Worm (Caenorhabditis elegans) whole organism, L4 larva: ENCODE data around the gene rhi-1.
A peak's percentile ranks its signal among the peaks of the same experiment; 100 is the strongest.

Experiments
- D1046.2 ChIP-seq: fragments of 200-800 bp; sonication (Bioruptor generic); IDR thresholded peaks from 2 replicates; pipeline ENCODE4 v1.3.6; 2022; ENCODE audit warnings: missing genetic modification characterization, missing compliant biosample characterization
- F10B5.3 ChIP-seq: sonication (generic microtip); optimal IDR thresholded peaks from 2 replicates; lab custom pipeline; 2016; ENCODE audit warnings: mild to moderate bottlenecking, missing genetic modification characterization, missing compliant biosample characterization
- F49E8.2 ChIP-seq: sonication (generic microtip); optimal IDR thresholded peaks from 2 replicates; lab custom pipeline; 2016; ENCODE audit warnings: missing compliant biosample characterization, mild to moderate bottlenecking, missing genetic modification characterization, borderline replicate concordance
- R02D3.7 ChIP-seq: fragments of 150-350 bp; sonication (generic microtip); optimal IDR thresholded peaks from 3 replicates; lab custom pipeline; 2014; ENCODE audit warnings: missing biosample characterization, missing genetic modification characterization
- Y105C5A.15 ChIP-seq: fragments of 200-800 bp; sonication (Bioruptor generic); IDR thresholded peaks from 2 replicates; pipeline ENCODE4 v1.3.6; 2022; ENCODE audit warnings: missing genetic modification characterization, missing compliant biosample characterization
- Y48G9A.11 ChIP-seq: fragments of 200-800 bp; sonication (Bioruptor generic); IDR thresholded peaks from 2 replicates; pipeline ENCODE4 v1.3.6; 2022; ENCODE audit warnings: missing genetic modification reagents, missing genetic modification characterization, missing compliant biosample characterization
- ZK337.2 ChIP-seq: fragments of 200-800 bp; sonication (Bioruptor generic); IDR thresholded peaks from 2 replicates; pipeline ENCODE4 v1.3.6; 2022; ENCODE audit warnings: missing genetic modification reagents, missing genetic modification characterization, missing compliant biosample characterization
- aly-2 ChIP-seq: sonication (generic microtip); optimal IDR thresholded peaks from 2 replicates; lab custom pipeline; 2018; ENCODE audit warnings: missing biosample characterization, missing genetic modification characterization
- arid-1 ChIP-seq: fragments of 200-800 bp; sonication (Bioruptor generic); conservative IDR thresholded peaks from 2 replicates; pipeline ENCODE4 v1.3.6; 2022; ENCODE audit warnings: missing genetic modification reagents, missing genetic modification characterization, missing compliant biosample characterization
- attf-4 ChIP-seq: sonication (generic microtip); optimal IDR thresholded peaks from 3 replicates; lab custom pipeline; 2017; ENCODE audit warnings: missing biosample characterization, missing genetic modification characterization
- ceh-20 ChIP-seq: fragments of 200-800 bp; sonication (Bioruptor generic); IDR thresholded peaks from 2 replicates; pipeline ENCODE4 v1.3.6; 2022; ENCODE audit warnings: missing genetic modification reagents, missing genetic modification characterization, missing compliant biosample characterization
- ceh-28 ChIP-seq: fragments of 150-350 bp; optimal IDR thresholded peaks from 2 replicates; lab custom pipeline; 2014; ENCODE audit warnings: missing biosample characterization, missing genetic modification reagents, missing genetic modification characterization
- ceh-32 ChIP-seq: sonication (generic microtip); optimal IDR thresholded peaks from 2 replicates; lab custom pipeline; 2016; ENCODE audit warnings: mild to moderate bottlenecking, missing genetic modification characterization, missing compliant biosample characterization; ENCODE audit not compliant: poor library complexity
- ceh-62 ChIP-seq: sonication (generic microtip); optimal IDR thresholded peaks from 2 replicates; lab custom pipeline; 2017; ENCODE audit warnings: missing biosample characterization, missing genetic modification characterization
- ceh-82 ChIP-seq: sonication (generic microtip); optimal IDR thresholded peaks from 2 replicates; lab custom pipeline; 2017; ENCODE audit warnings: missing biosample characterization, missing genetic modification characterization
- daf-12 ChIP-seq: fragments of 150-350 bp; optimal IDR thresholded peaks from 2 replicates; lab custom pipeline; 2014; ENCODE audit warnings: missing biosample characterization, missing genetic modification reagents, missing genetic modification characterization
- duxl-1 ChIP-seq: sonication (generic microtip); optimal IDR thresholded peaks from 2 replicates; lab custom pipeline; 2016; ENCODE audit warnings: mild to moderate bottlenecking, missing genetic modification characterization, moderate library complexity, missing compliant biosample characterization; ENCODE audit not compliant: poor library complexity
- egl-27 ChIP-seq: sonication (generic microtip); optimal IDR thresholded peaks from 3 replicates; lab custom pipeline; 2017; ENCODE audit warnings: missing biosample characterization, missing genetic modification reagents, missing genetic modification characterization
- egl-43 ChIP-seq: fragments of 200-800 bp; sonication (Bioruptor generic); IDR thresholded peaks from 2 replicates; pipeline ENCODE4 v1.3.6; 2022; ENCODE audit warnings: missing genetic modification reagents, missing genetic modification characterization, missing compliant biosample characterization
- fkh-10 ChIP-seq: fragments of 150-350 bp; optimal IDR thresholded peaks from 2 replicates; lab custom pipeline; 2014; ENCODE audit warnings: missing biosample characterization, missing genetic modification reagents, missing genetic modification characterization
- hmg-1.1 ChIP-seq: fragments of 200-800 bp; sonication (Bioruptor generic); IDR thresholded peaks from 2 replicates; pipeline ENCODE4 v1.3.6; 2022; ENCODE audit warnings: missing genetic modification reagents, missing genetic modification characterization, missing compliant biosample characterization
- jun-1 ChIP-seq: fragments of 150-350 bp; optimal IDR thresholded peaks from 2 replicates; lab custom pipeline; 2014; ENCODE audit warnings: missing biosample characterization, missing genetic modification reagents, missing genetic modification characterization
- lin-1 ChIP-seq: fragments of 200-800 bp; sonication (Bioruptor generic); IDR thresholded peaks from 2 replicates; pipeline ENCODE4 v1.3.6; 2022; ENCODE audit warnings: missing genetic modification reagents, missing genetic modification characterization, missing compliant biosample characterization
- lin-15B ChIP-seq: fragments of 150-350 bp; sonication (generic microtip); optimal IDR thresholded peaks from 3 replicates; lab custom pipeline; 2014; ENCODE audit warnings: missing biosample characterization, missing genetic modification characterization
- lin-29 ChIP-seq: fragments of 200-800 bp; sonication (Bioruptor generic); IDR thresholded peaks from 2 replicates; pipeline ENCODE4 v1.3.6; 2022; ENCODE audit warnings: missing genetic modification reagents, missing genetic modification characterization, missing compliant biosample characterization
- lsy-2 ChIP-seq, 2 experiments: fragments of 150-350 bp in 1 of 2; sonication (generic microtip) in 1 of 2; optimal IDR thresholded peaks; 2 replicates each; lab custom pipeline; 2014 to 2017; ENCODE audit warnings: missing biosample characterization in 2 of 2, missing genetic modification characterization in 2 of 2
- madf-5 ChIP-seq, 2 experiments: fragments of 200-800 bp; sonication (Bioruptor generic); IDR thresholded peaks; 2 replicates each; pipeline ENCODE4 v1.3.6; 2022; ENCODE audit warnings: missing compliant biosample characterization in 2 of 2, missing genetic modification characterization in 2 of 2
- madf-9 ChIP-seq: fragments of 200-800 bp; sonication (Bioruptor generic); conservative IDR thresholded peaks from 2 replicates; pipeline ENCODE4 v1.3.6; 2022; ENCODE audit warnings: missing genetic modification reagents, missing genetic modification characterization, missing compliant biosample characterization
- mdl-1 ChIP-seq, 2 experiments: fragments of 150-350 bp in 1 of 2; sonication (generic microtip) in 1 of 2; optimal IDR thresholded peaks; 2 replicates each; lab custom pipeline; 2014 to 2017; ENCODE audit warnings: missing biosample characterization in 2 of 2, missing genetic modification characterization in 2 of 2
- mes-2 ChIP-seq: sonication (generic microtip); optimal IDR thresholded peaks from 2 replicates; lab custom pipeline; 2016; ENCODE audit warnings: missing genotype, mild to moderate bottlenecking, missing genetic modification characterization, missing compliant biosample characterization; ENCODE audit not compliant: poor library complexity, severe bottlenecking
- nhr-11 ChIP-seq: fragments of 150-350 bp; optimal IDR thresholded peaks from 2 replicates; lab custom pipeline; 2014; ENCODE audit warnings: missing biosample characterization, missing genetic modification characterization
- nhr-111 ChIP-seq: fragments of 200-800 bp; sonication (Bioruptor generic); optimal IDR thresholded peaks from 2 replicates; lab custom pipeline; 2018; ENCODE audit warnings: mild to moderate bottlenecking, missing genetic modification characterization, missing compliant biosample characterization
- nhr-237 ChIP-seq: sonication (generic microtip); optimal IDR thresholded peaks from 2 replicates; lab custom pipeline; 2017; ENCODE audit warnings: missing biosample characterization, missing genetic modification characterization
- nhr-25 ChIP-seq: sonication (generic microtip); optimal IDR thresholded peaks from 2 replicates; lab custom pipeline; 2017; ENCODE audit warnings: missing genetic modification characterization, mild to moderate bottlenecking, missing compliant biosample characterization, antibody characterized with exemption, moderate library complexity, borderline replicate concordance; ENCODE audit not compliant: insufficient read depth
- nhr-41 ChIP-seq: fragments of 200-800 bp; sonication (Bioruptor generic); IDR thresholded peaks from 2 replicates; pipeline ENCODE4 v1.3.6; 2022; ENCODE audit warnings: missing genetic modification reagents, missing genetic modification characterization, missing compliant biosample characterization
- nhr-42 ChIP-seq: fragments of 200-800 bp; sonication (Bioruptor generic); IDR thresholded peaks from 2 replicates; pipeline ENCODE4 v1.3.6; 2022; ENCODE audit warnings: missing genetic modification characterization, missing compliant biosample characterization
- nhr-48 ChIP-seq: sonication (generic microtip); optimal IDR thresholded peaks from 2 replicates; lab custom pipeline; 2016; ENCODE audit warnings: mild to moderate bottlenecking, missing genetic modification characterization, missing compliant biosample characterization
- nhr-6 ChIP-seq: fragments of 150-350 bp; optimal IDR thresholded peaks from 2 replicates; lab custom pipeline; 2014; ENCODE audit warnings: missing biosample characterization, missing genetic modification characterization
- php-3 ChIP-seq: fragments of 200-800 bp; sonication (Bioruptor generic); IDR thresholded peaks from 2 replicates; pipeline ENCODE4 v1.3.6; 2022; ENCODE audit warnings: missing genetic modification reagents, missing genetic modification characterization, missing compliant biosample characterization
- pqm-1 ChIP-seq: sonication (generic microtip); optimal IDR thresholded peaks from 2 replicates; lab custom pipeline; 2017; ENCODE audit warnings: missing biosample characterization, missing genetic modification characterization
- rbr-2 ChIP-seq: sonication (generic microtip); optimal IDR thresholded peaks from 2 replicates; lab custom pipeline; 2016; ENCODE audit warnings: missing genotype, missing genetic modification characterization, missing compliant biosample characterization
- saeg-2 ChIP-seq: fragments of 200-800 bp; sonication (Bioruptor generic); IDR thresholded peaks from 2 replicates; pipeline ENCODE4 v1.3.6; 2022; ENCODE audit warnings: missing genetic modification reagents, missing genetic modification characterization, missing compliant biosample characterization
- sdz-12 ChIP-seq: fragments of 200-800 bp; sonication (Bioruptor generic); optimal IDR thresholded peaks from 2 replicates; lab custom pipeline; 2018; ENCODE audit warnings: mild to moderate bottlenecking, missing genetic modification characterization, missing compliant biosample characterization
- snpc-1.2 ChIP-seq: fragments of 200-800 bp; sonication (Bioruptor generic); IDR thresholded peaks from 2 replicates; pipeline ENCODE4 v1.3.6; 2022; ENCODE audit warnings: missing genetic modification reagents, missing genetic modification characterization, missing compliant biosample characterization
- spr-1 ChIP-seq: sonication (generic microtip); optimal IDR thresholded peaks from 2 replicates; lab custom pipeline; 2016; ENCODE audit warnings: mild to moderate bottlenecking, missing genetic modification characterization, missing compliant biosample characterization
- tag-97 ChIP-seq: fragments of 200-800 bp; sonication (Bioruptor generic); IDR thresholded peaks from 2 replicates; pipeline ENCODE4 v1.3.6; 2022; ENCODE audit warnings: missing genetic modification characterization, missing compliant biosample characterization
- tra-1 ChIP-seq: fragments of 200-800 bp; sonication (Bioruptor generic); IDR thresholded peaks from 2 replicates; pipeline ENCODE4 v1.3.6; 2022; ENCODE audit warnings: missing genetic modification reagents, missing genetic modification characterization, missing compliant biosample characterization
- unc-62 ChIP-seq, 3 experiments: fragments of 150-350 bp in 1 of 3; sonication (generic microtip); optimal IDR thresholded peaks in 2 of 3; peaks in 1 of 3; 1 replicate in 1 of 3; 2 replicates in 2 of 3; lab custom pipeline; 2014 to 2017; ENCODE audit warnings: missing biosample characterization in 3 of 3, missing genetic modification characterization in 3 of 3, missing genetic modification reagents in 3 of 3, missing genotype in 1 of 3
- zag-1 ChIP-seq: fragments of 150-350 bp; optimal IDR thresholded peaks from 2 replicates; lab custom pipeline; 2014; ENCODE audit warnings: missing biosample characterization, missing genetic modification characterization
- ztf-11 ChIP-seq: fragments of 150-350 bp; optimal IDR thresholded peaks from 2 replicates; lab custom pipeline; 2014; ENCODE audit warnings: missing biosample characterization, missing genetic modification characterization

Gene rhi-1

DNA sequence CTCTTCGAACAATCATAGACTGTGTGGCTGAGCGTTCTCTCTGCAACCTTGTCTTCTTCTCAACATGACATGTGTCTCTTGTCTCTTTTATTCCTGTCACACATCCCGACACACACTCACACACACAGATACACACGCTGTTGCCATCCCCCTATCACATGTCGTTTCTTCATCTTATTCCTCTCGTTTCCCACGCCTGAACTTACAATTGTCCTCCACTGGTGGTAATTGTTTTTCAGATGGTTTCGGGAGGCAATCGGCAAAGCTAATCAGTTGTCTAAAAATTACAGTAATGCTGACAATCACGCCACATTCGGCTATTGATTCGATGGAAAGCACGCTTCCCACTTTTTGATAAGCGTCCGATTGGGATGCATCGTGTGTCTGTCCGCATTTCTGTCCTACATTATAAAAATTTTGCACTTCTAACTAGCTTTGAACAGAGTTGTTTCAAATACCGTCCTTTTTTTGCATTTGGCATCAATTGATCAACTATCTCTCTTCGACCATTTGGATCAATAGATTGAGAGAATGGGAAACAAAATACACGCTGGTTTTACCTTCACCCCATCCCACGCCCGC lies 23.9 kb downstream of the rhi-1 start, which contains the start of gene nhr-35:
Gene nhr-35, plus strand, starts transcription at position 532 of the 582 bp plus-strand sequence.
- TF ChIP-seq nhr-41 (GFP tag; lab: Robert Waterston, UW) (0 out of 2 replicates have a peak, but pooled peaks have one; percentile 37), madf-9 (no peak), mdl-1 (tag; optimal IDR thresholded peaks at IDR 0.05; lab: Kevin White, UChicago) (peak; percentile 42 to 90), ztf-11 (tag; lab: Kevin White, UChicago) (no peak), nhr-11 (tag; lab: Kevin White, UChicago) (peak; percentile 70), mes-2 (tag; lab: Kevin White, UChicago) (peak; percentile 38), nhr-6 (tag; lab: Kevin White, UChicago) (no peak), F10B5.3 (tag; lab: Kevin White, UChicago) (no peak), ceh-82 (tag; lab: Kevin White, UChicago) (no peak), arid-1 (0 out of 2 replicates have a peak, but pooled peaks have one; percentile 15), nhr-48 (tag; lab: Kevin White, UChicago) (peak; percentile 93), aly-2 (tag; lab: Kevin White, UChicago) (no peak), madf-5 (GFP tag; IDR thresholded peaks at IDR 0.05; lab: Robert Waterston, UW) (no peak), R02D3.7 (tag; lab: Kevin White, UChicago) (no peak), php-3 (peak; percentile 84), rbr-2 (tag; lab: Kevin White, UChicago) (peak; percentile 19), nhr-237 (tag; lab: Kevin White, UChicago) (no peak), Y105C5A.15 (no peak), sdz-12 (GFP tag; lab: Kevin White, UChicago) (no peak), snpc-1.2 (GFP tag; lab: Robert Waterston, UW) (no peak), egl-27 (tag; lab: Kevin White, UChicago) (no peak), egl-43 (GFP tag; lab: Robert Waterston, UW) (0 out of 2 replicates have a peak, but pooled peaks have one; percentile 18), ceh-28 (tag; lab: Kevin White, UChicago) (no peak), lsy-2 (tag; optimal IDR thresholded peaks at IDR 0.05; lab: Kevin White, UChicago) (peak; percentile 22 to 70), Y48G9A.11 (GFP tag; lab: Robert Waterston, UW) (no peak), nhr-25 (tag; lab: Kevin White, UChicago) (no peak), ceh-32 (tag; lab: Kevin White, UChicago) (no peak), ceh-20 (GFP tag; lab: Robert Waterston, UW) (peak; percentile 72; the same call in 1 of the 2 replicates), lin-29 (no peak), zag-1 (no peak), unc-62 (GFP tag; optimal IDR thresholded peaks at IDR 0.05 in 1 of 2; lab: Kevin White, UChicago) (peak; percentile 53 to 100), unc-62 (tag; optimal IDR thresholded peaks at IDR 0.05; lab: Kevin White, UChicago) (no peak), fkh-10 (GFP tag; lab: Kevin White, UChicago) (no peak), duxl-1 (tag; lab: Kevin White, UChicago) (no peak), jun-1 (tag; lab: Kevin White, UChicago) (peak; percentile 29), tag-97 (GFP tag; lab: Robert Waterston, UW) (no peak), ZK337.2 (GFP tag; lab: Robert Waterston, UW) (no peak), pqm-1 (tag; lab: Kevin White, UChicago) (peak; percentile 91), daf-12 (tag; lab: Kevin White, UChicago) (no peak), lin-15B (tag; lab: Kevin White, UChicago) (no peak), attf-4 (tag; lab: Kevin White, UChicago) (no peak), lin-1 (GFP tag; lab: Robert Waterston, UW) (peak; percentile 81; the same call in 1 of the 2 replicates), hmg-1.1 (GFP tag; lab: Robert Waterston, UW) (peak; percentile 64), saeg-2 (GFP tag; lab: Robert Waterston, UW) (peak; percentile 75), tra-1 (GFP tag; lab: Robert Waterston, UW) (peak; percentile 93), nhr-111 (GFP tag; lab: Kevin White, UChicago) (no peak), spr-1 (tag; lab: Kevin White, UChicago) (no peak), nhr-42 (peak; percentile 66; the same call in 1 of the 2 replicates), D1046.2 (GFP tag; lab: Robert Waterston, UW) (no peak), F49E8.2 (tag; lab: Kevin White, UChicago) (no peak), ceh-62 (tag; lab: Kevin White, UChicago) (no peak)
